Fruit fly (Drosophila melanogaster) Kc167 (cell line): ENCODE data around the gene HisRS.

Experiments
- Sin3A ChIP-seq: fragments of >200 bp; optimal IDR thresholded peaks from 2 replicates; lab custom pipeline; 2018; ENCODE audit warnings: missing external identifiers
- h ChIP-seq: fragments of >200 bp; optimal IDR thresholded peaks from 3 replicates; lab custom pipeline; 2018; ENCODE audit warnings: missing external identifiers
- insv ChIP-seq: fragments of >200 bp; optimal IDR thresholded peaks from 3 replicates; lab custom pipeline; 2018; ENCODE audit warnings: missing external identifiers
- psq ChIP-seq: fragments of >200 bp; optimal IDR thresholded peaks from 2 replicates; lab custom pipeline; 2017; ENCODE audit warnings: missing external identifiers

dm6 chrX:18537066-18537759 is 22.0 kb downstream of the HisRS start:
- TF ChIP-seq psq (lab: Kevin White, UChicago) (no peak), Sin3A (lab: Kevin White, UChicago) (no peak), h (lab: Kevin White, UChicago) (no peak), insv (lab: Kevin White, UChicago) (no peak)
